Worm (Caenorhabditis elegans) whole organism, young adult: ENCODE measurements around the gene ZK550.2.

Experiments
- ZK185.1 ChIP-seq: sonication (generic microtip); optimal IDR thresholded peaks from 2 replicates; lab custom pipeline; 2016; ENCODE audit warnings: mild to moderate bottlenecking, missing genetic modification characterization, missing compliant biosample characterization; ENCODE audit not compliant: poor library complexity, severe bottlenecking
- athp-1 ChIP-seq: sonication (generic microtip); optimal IDR thresholded peaks from 2 replicates; lab custom pipeline; 2017; ENCODE audit warnings: mild to moderate bottlenecking, missing genetic modification characterization, missing compliant biosample characterization
- bed-2 ChIP-seq: fragments of 200-800 bp; sonication (Bioruptor generic); IDR thresholded peaks from 2 replicates; pipeline ENCODE4 v1.3.6; 2022; ENCODE audit warnings: missing genetic modification reagents, missing genetic modification characterization, missing compliant biosample characterization
- ceh-91 ChIP-seq: fragments of 200-800 bp; sonication (Bioruptor generic); IDR thresholded peaks from 2 replicates; pipeline ENCODE4 v1.3.6; 2022; ENCODE audit warnings: missing genetic modification reagents, missing genetic modification characterization, missing compliant biosample characterization
- lin-35 ChIP-seq, 3 experiments: fragments of 150-350 bp in 2 of 3; sonication (generic microtip) in 1 of 3; optimal IDR thresholded peaks; 2 replicates each; lab custom pipeline; 2014 to 2018; ENCODE audit warnings: missing biosample characterization in 3 of 3, missing genetic modification characterization in 3 of 3, missing genetic modification reagents in 3 of 3
- lsy-27 ChIP-seq: sonication (generic microtip); optimal IDR thresholded peaks from 2 replicates; lab custom pipeline; 2017; ENCODE audit warnings: missing genetic modification characterization, mild to moderate bottlenecking, missing compliant biosample characterization, antibody characterized with exemption, missing genotype, borderline replicate concordance; ENCODE audit not compliant: insufficient read depth
- nhr-27 ChIP-seq: fragments of 200-800 bp; sonication (Bioruptor generic); optimal IDR thresholded peaks from 2 replicates; lab custom pipeline; 2018; ENCODE audit warnings: mild to moderate bottlenecking, missing genetic modification characterization, moderate library complexity, missing compliant biosample characterization
- pha-4 ChIP-seq: fragments of 150-350 bp; sonication (generic microtip); optimal IDR thresholded peaks from 2 replicates; lab custom pipeline; 2014; ENCODE audit warnings: missing biosample characterization, missing genetic modification reagents, missing genetic modification characterization
- sdz-38 ChIP-seq: sonication (generic microtip); optimal IDR thresholded peaks from 2 replicates; lab custom pipeline; 2016; ENCODE audit warnings: missing genotype, missing genetic modification characterization, missing compliant biosample characterization
- snpc-4 ChIP-seq, 5 experiments: fragments of 150-350 bp in 1 of 5; sonication (generic microtip) in 4 of 5; optimal IDR thresholded peaks; 2 replicates each; lab custom pipeline; 2014 to 2018; ENCODE audit warnings: missing genetic modification characterization in 5 of 5, missing biosample characterization in 3 of 5, antibody characterized with exemption in 2 of 5, mild to moderate bottlenecking in 2 of 5, missing compliant biosample characterization in 2 of 5, missing genotype in 2 of 5, moderate library complexity in 2 of 5, missing genetic modification reagents in 1 of 5

- TF ChIP-seq ceh-91 (GFP tag; lab: Robert Waterston, UW) (peak; percentile 94), lsy-27 (no peak), sdz-38 (tag; lab: Kevin White, UChicago) (no peak), nhr-27 (tag; lab: Kevin White, UChicago) (no peak), lin-35 (GFP tag; optimal IDR thresholded peaks at IDR 0.05; lab: Kevin White, UChicago) (peak in 1 of 3 experiments; percentile 7), snpc-4 (GFP tag; optimal IDR thresholded peaks at IDR 0.05; lab: Kevin White, UChicago) (peak; percentile 35), snpc-4 (tag; optimal IDR thresholded peaks at IDR 0.05; lab: Kevin White, UChicago) (peak in 3 of 4 experiments; percentile 16 to 76 (median 71)), bed-2 (GFP tag; lab: Robert Waterston, UW) (no peak), athp-1 (peak; percentile 16), ZK185.1 (tag; lab: Kevin White, UChicago) (no peak), pha-4 (no peak)
Observed at ce11 chrIV:17273602-17274110, 28.3 kb downstream of the ZK550.2 start, which contains the start of gene gln-5.
